Fruit fly (Drosophila melanogaster): ENCODE data around the gene CG4461.

CG4461 gene

dm6 chr3L:9410754-9411423, 35.7 kb downstream of the CG4461 start, which contains the start of the genes CG4022 and Cpsf5 (continued):
- TF ChIP-seq Blimp-1 (GFP tag; optimal IDR thresholded peaks at IDR 0.05) (no peak), Smox (GFP tag; optimal IDR thresholded peaks at IDR 0.05) (peak; percentile 71), acj6 (GFP tag; optimal IDR thresholded peaks at IDR 0.05) (peak; percentile 77), Lpt (GFP tag; optimal IDR thresholded peaks at IDR 0.05) (peak; percentile 49), CG6792 (GFP tag; optimal IDR thresholded peaks at IDR 0.05) (peak; percentile 64), Eip75B (GFP tag; optimal IDR thresholded peaks at IDR 0.05) (peak; percentile 78), CG32006 (GFP tag; optimal IDR thresholded peaks at IDR 0.05) (peak; percentile 82), CG6276 (GFP tag; optimal IDR thresholded peaks at IDR 0.05) (no peak), CG11762 (GFP tag; optimal IDR thresholded peaks at IDR 0.05; ENCODE audit: insufficient read depth) (peak; percentile 45), dsx (GFP tag; optimal IDR thresholded peaks at IDR 0.05; ENCODE audit: poor library complexity, severe bottlenecking) (peak; percentile 41), achi (GFP tag; optimal IDR thresholded peaks at IDR 0.05) (peak; percentile 77), CG8119 (GFP tag; IDR thresholded peaks at IDR 0.05) (peak; percentile 73), CG9139 (GFP tag; optimal IDR thresholded peaks at IDR 0.05) (no peak), CG10669 (GFP tag; optimal IDR thresholded peaks at IDR 0.05) (no peak), OdsH (GFP tag; optimal IDR thresholded peaks at IDR 0.05) (peak; percentile 79), CG15336 (GFP tag; IDR thresholded peaks at IDR 0.05) (peak; percentile 79), topi (GFP tag; optimal IDR thresholded peaks at IDR 0.05) (peak; percentile 70), svp (GFP tag) (no peak), CG4318 (GFP tag; optimal IDR thresholded peaks at IDR 0.05) (no peak), vri (GFP tag; optimal IDR thresholded peaks at IDR 0.05) (peak; percentile 65), dac (GFP tag; optimal IDR thresholded peaks at IDR 0.05) (no peak), CG16779 (tag; optimal IDR thresholded peaks at IDR 0.05) (no peak), Gug (GFP tag; IDR thresholded peaks at IDR 0.05) (no peak; the same call in 1 of the 2 replicates), Hr39 (GFP tag; optimal IDR thresholded peaks at IDR 0.05) (peak; percentile 62), CG10631 (GFP tag; optimal IDR thresholded peaks at IDR 0.05) (peak; percentile 79), Hr4 (GFP tag; optimal IDR thresholded peaks at IDR 0.05) (peak; percentile 83), cyc (GFP tag; optimal IDR thresholded peaks at IDR 0.05) (peak; percentile 62), CG3919 (GFP tag; optimal IDR thresholded peaks at IDR 0.05) (peak; percentile 67), Ets21C (GFP tag; optimal IDR thresholded peaks at IDR 0.05) (peak; percentile 46)

dm6 chr3L:9417288-9417687, 42.1 kb downstream of the CG4461 start, which contains the start of gene CG3982:
CG3982 (minus strand) TSS chr3L:9417388.
- TF ChIP-seq Sox15 (GFP tag; optimal IDR thresholded peaks at IDR 0.05): no peak
- TF ChIP-seq spab (GFP tag; optimal IDR thresholded peaks at IDR 0.05): no peak
- no peak for TF ChIP-seq CG16779 (tag; optimal IDR thresholded peaks at IDR 0.05)
- no peak for TF ChIP-seq CG32006 (GFP tag; optimal IDR thresholded peaks at IDR 0.05)
- no peak for TF ChIP-seq CG3032 (tag; optimal IDR thresholded peaks at IDR 0.05)
- no peak for TF ChIP-seq CG34406 (GFP tag; optimal IDR thresholded peaks at IDR 0.05)
- TF ChIP-seq Hr38 (GFP tag; optimal IDR thresholded peaks at IDR 0.05): no peak
- TF ChIP-seq Ets21C (GFP tag; optimal IDR thresholded peaks at IDR 0.05): no peak
- TF ChIP-seq CG11762 (GFP tag; optimal IDR thresholded peaks at IDR 0.05; ENCODE audit: insufficient read depth): no peak
- no peak for TF ChIP-seq Gug (GFP tag; IDR thresholded peaks at IDR 0.05)
- no peak for TF ChIP-seq CG10631 (GFP tag; optimal IDR thresholded peaks at IDR 0.05)

dm6 chr3L:9419328-9419727, 44.1 kb downstream of the CG4461 start:
- TF ChIP-seq Smox (GFP tag; optimal IDR thresholded peaks at IDR 0.05) (peak; percentile 37), Met (GFP tag; optimal IDR thresholded peaks at IDR 0.05) (peak; percentile 72), Sox102F (GFP tag; optimal IDR thresholded peaks at IDR 0.05) (peak; percentile 67), CG6163 (GFP tag; IDR thresholded peaks at IDR 0.05) (peak; percentile 85), CG9139 (GFP tag; optimal IDR thresholded peaks at IDR 0.05) (no peak), Sox14 (GFP tag; optimal IDR thresholded peaks at IDR 0.05) (peak; percentile 47), Eip78C (GFP tag) (peak; percentile 87), CG32006 (GFP tag; optimal IDR thresholded peaks at IDR 0.05) (peak; percentile 63), CG3032 (tag; optimal IDR thresholded peaks at IDR 0.05) (peak; percentile 15), CG31627 (GFP tag; optimal IDR thresholded peaks at IDR 0.05) (peak; percentile 70), CG11902 (GFP tag; optimal IDR thresholded peaks at IDR 0.05) (peak; percentile 58), CG4318 (GFP tag; optimal IDR thresholded peaks at IDR 0.05) (peak; percentile 45), Ets96B (tag; optimal IDR thresholded peaks at IDR 0.05) (peak; percentile 43), fd85E (GFP tag; optimal IDR thresholded peaks at IDR 0.05) (no peak), vri (GFP tag; optimal IDR thresholded peaks at IDR 0.05) (no peak), CG8119 (GFP tag; IDR thresholded peaks at IDR 0.05) (peak; percentile 81), CG15336 (GFP tag; IDR thresholded peaks at IDR 0.05) (peak; percentile 85), salr (GFP tag; optimal IDR thresholded peaks at IDR 0.05) (no peak), acj6 (GFP tag; optimal IDR thresholded peaks at IDR 0.05) (peak; percentile 60), CG6808 (GFP tag; optimal IDR thresholded peaks at IDR 0.05) (no peak), CG6792 (GFP tag; optimal IDR thresholded peaks at IDR 0.05) (no peak), CG8319 (GFP tag; optimal IDR thresholded peaks at IDR 0.05) (peak; percentile 30), Eip75B (GFP tag; optimal IDR thresholded peaks at IDR 0.05) (no peak), OdsH (GFP tag; optimal IDR thresholded peaks at IDR 0.05) (peak; percentile 69), Blimp-1 (GFP tag; optimal IDR thresholded peaks at IDR 0.05) (no peak)
